Worm (Caenorhabditis elegans) whole organism, L4 larva: ENCODE data around the gene ZK637.4.

Experiments used
- D1046.2 ChIP-seq: fragments of 200-800 bp; sonication (Bioruptor generic); IDR thresholded peaks from 2 replicates; pipeline ENCODE4 v1.3.6; 2022; ENCODE audit warnings: missing genetic modification characterization, missing compliant biosample characterization
- F26F4.8 ChIP-seq: fragments of 200-800 bp; sonication (Bioruptor generic); conservative IDR thresholded peaks from 2 replicates; pipeline ENCODE4 v1.3.6; 2022; ENCODE audit warnings: missing genetic modification characterization, missing compliant biosample characterization
- F37D6.2 ChIP-seq: sonication (generic microtip); optimal IDR thresholded peaks from 2 replicates; lab custom pipeline; 2016; ENCODE audit warnings: mild to moderate bottlenecking, missing genetic modification characterization, missing compliant biosample characterization
- F44E2.7 ChIP-seq: fragments of 200-800 bp; sonication (Bioruptor generic); IDR thresholded peaks from 2 replicates; pipeline ENCODE4 v2.1.2; 2022; ENCODE audit warnings: missing genetic modification characterization, missing compliant biosample characterization
- Y48G9A.11 ChIP-seq: fragments of 200-800 bp; sonication (Bioruptor generic); IDR thresholded peaks from 2 replicates; pipeline ENCODE4 v1.3.6; 2022; ENCODE audit warnings: missing genetic modification reagents, missing genetic modification characterization, missing compliant biosample characterization
- Y5F2A.4 ChIP-seq: fragments of 200-800 bp; sonication (Bioruptor generic); optimal IDR thresholded peaks from 2 replicates; lab custom pipeline; 2018; ENCODE audit warnings: mild to moderate bottlenecking, missing genetic modification characterization, missing compliant biosample characterization
- Y75B8A.6 ChIP-seq: fragments of 200-800 bp; sonication (Bioruptor generic); IDR thresholded peaks from 2 replicates; pipeline ENCODE4 v1.3.6; 2022; ENCODE audit warnings: missing genetic modification reagents, missing genetic modification characterization, missing compliant biosample characterization
- ZK337.2 ChIP-seq: fragments of 200-800 bp; sonication (Bioruptor generic); IDR thresholded peaks from 2 replicates; pipeline ENCODE4 v1.3.6; 2022; ENCODE audit warnings: missing genetic modification reagents, missing genetic modification characterization, missing compliant biosample characterization
- ZK546.5 ChIP-seq, 2 experiments: sonication (generic microtip); optimal IDR thresholded peaks; 2 replicates each; lab custom pipeline; 2017; ENCODE audit warnings: missing biosample characterization in 2 of 2, missing genetic modification characterization in 2 of 2
- aha-1 ChIP-seq: fragments of 150-350 bp; peaks from one replicate; lab custom pipeline; 2014; ENCODE audit warnings: missing biosample characterization, missing genetic modification characterization
- aly-2 ChIP-seq: sonication (generic microtip); optimal IDR thresholded peaks from 2 replicates; lab custom pipeline; 2018; ENCODE audit warnings: missing biosample characterization, missing genetic modification characterization
- ama-1 ChIP-seq: fragments of 150-350 bp; optimal IDR thresholded peaks from 2 replicates; lab custom pipeline; 2014; ENCODE audit warnings: inconsistent platforms, mixed read lengths
- arid-1 ChIP-seq: fragments of 200-800 bp; sonication (Bioruptor generic); conservative IDR thresholded peaks from 2 replicates; pipeline ENCODE4 v1.3.6; 2022; ENCODE audit warnings: missing genetic modification reagents, missing genetic modification characterization, missing compliant biosample characterization
- attf-4 ChIP-seq: sonication (generic microtip); optimal IDR thresholded peaks from 3 replicates; lab custom pipeline; 2017; ENCODE audit warnings: missing biosample characterization, missing genetic modification characterization
- ceh-44 ChIP-seq: fragments of 200-800 bp; sonication (Bioruptor generic); IDR thresholded peaks from 2 replicates; pipeline ENCODE4 v1.3.6; 2022; ENCODE audit warnings: missing genetic modification reagents, missing genetic modification characterization, missing compliant biosample characterization
- ceh-62 ChIP-seq: sonication (generic microtip); optimal IDR thresholded peaks from 2 replicates; lab custom pipeline; 2017; ENCODE audit warnings: missing biosample characterization, missing genetic modification characterization
- ceh-82 ChIP-seq: sonication (generic microtip); optimal IDR thresholded peaks from 2 replicates; lab custom pipeline; 2017; ENCODE audit warnings: missing biosample characterization, missing genetic modification characterization
- ctbp-1 ChIP-seq: fragments of 200-800 bp; sonication (Bioruptor generic); IDR thresholded peaks from 2 replicates; pipeline ENCODE4 v1.3.6; 2022; ENCODE audit warnings: missing genetic modification reagents, missing genetic modification characterization, missing compliant biosample characterization
- daf-16 ChIP-seq, 3 experiments: sonication (generic microtip); optimal IDR thresholded peaks; 2 replicates each; lab custom pipeline; 2016 to 2017; ENCODE audit warnings: missing genetic modification characterization in 3 of 3, missing genetic modification reagents in 3 of 3, mild to moderate bottlenecking in 2 of 3, missing compliant biosample characterization in 2 of 3, missing biosample characterization in 1 of 3, moderate library complexity in 1 of 3
- daf-19 ChIP-seq: fragments of 200-800 bp; sonication (Bioruptor generic); conservative IDR thresholded peaks from 2 replicates; pipeline ENCODE4 v1.3.6; 2022; ENCODE audit warnings: missing genetic modification characterization, missing compliant biosample characterization
- dmd-8 ChIP-seq: fragments of 200-800 bp; sonication (Bioruptor generic); IDR thresholded peaks from 2 replicates; pipeline ENCODE4 v1.3.6; 2022; ENCODE audit warnings: missing genetic modification characterization, missing compliant biosample characterization
- duxl-1 ChIP-seq: sonication (generic microtip); optimal IDR thresholded peaks from 2 replicates; lab custom pipeline; 2016; ENCODE audit warnings: mild to moderate bottlenecking, missing genetic modification characterization, moderate library complexity, missing compliant biosample characterization; ENCODE audit not compliant: poor library complexity
- egl-43 ChIP-seq: fragments of 200-800 bp; sonication (Bioruptor generic); IDR thresholded peaks from 2 replicates; pipeline ENCODE4 v1.3.6; 2022; ENCODE audit warnings: missing genetic modification reagents, missing genetic modification characterization, missing compliant biosample characterization
- fkh-10 ChIP-seq: fragments of 150-350 bp; optimal IDR thresholded peaks from 2 replicates; lab custom pipeline; 2014; ENCODE audit warnings: missing biosample characterization, missing genetic modification reagents, missing genetic modification characterization
- fos-1 ChIP-seq: fragments of 150-350 bp; optimal IDR thresholded peaks from 2 replicates; lab custom pipeline; 2014; ENCODE audit warnings: missing biosample characterization, missing genetic modification characterization
- gei-8 ChIP-seq: fragments of 200-800 bp; sonication (Bioruptor generic); optimal IDR thresholded peaks from 2 replicates; lab custom pipeline; 2018; ENCODE audit warnings: mild to moderate bottlenecking, missing genetic modification characterization, missing compliant biosample characterization
- hlh-11 ChIP-seq: fragments of 200-800 bp; sonication (Bioruptor generic); optimal IDR thresholded peaks from 2 replicates; lab custom pipeline; 2018; ENCODE audit warnings: mild to moderate bottlenecking, missing genetic modification characterization, missing compliant biosample characterization
- lin-13 ChIP-seq: fragments of 150-350 bp; optimal IDR thresholded peaks from 2 replicates; lab custom pipeline; 2014; ENCODE audit warnings: missing biosample characterization, missing genetic modification reagents, missing genetic modification characterization
- lin-15B ChIP-seq: fragments of 150-350 bp; sonication (generic microtip); optimal IDR thresholded peaks from 3 replicates; lab custom pipeline; 2014; ENCODE audit warnings: missing biosample characterization, missing genetic modification characterization
- madf-9 ChIP-seq: fragments of 200-800 bp; sonication (Bioruptor generic); conservative IDR thresholded peaks from 2 replicates; pipeline ENCODE4 v1.3.6; 2022; ENCODE audit warnings: missing genetic modification reagents, missing genetic modification characterization, missing compliant biosample characterization
- mep-1 ChIP-seq: fragments of 150-350 bp; sonication (generic microtip); optimal IDR thresholded peaks from 3 replicates; lab custom pipeline; 2014; ENCODE audit warnings: missing biosample characterization, missing genetic modification characterization
- mxl-3 ChIP-seq: fragments of 200-800 bp; sonication (Bioruptor generic); optimal IDR thresholded peaks from 2 replicates; lab custom pipeline; 2018; ENCODE audit warnings: mild to moderate bottlenecking, missing genetic modification characterization, missing compliant biosample characterization
- nhr-102 ChIP-seq: sonication (generic microtip); optimal IDR thresholded peaks from 2 replicates; lab custom pipeline; 2016; ENCODE audit warnings: mild to moderate bottlenecking, missing genetic modification characterization, moderate library complexity, missing compliant biosample characterization
- nhr-11 ChIP-seq: fragments of 150-350 bp; optimal IDR thresholded peaks from 2 replicates; lab custom pipeline; 2014; ENCODE audit warnings: missing biosample characterization, missing genetic modification characterization
- nhr-237 ChIP-seq: sonication (generic microtip); optimal IDR thresholded peaks from 2 replicates; lab custom pipeline; 2017; ENCODE audit warnings: missing biosample characterization, missing genetic modification characterization
- nhr-28 ChIP-seq: fragments of 150-350 bp; optimal IDR thresholded peaks from 2 replicates; lab custom pipeline; 2014; ENCODE audit warnings: missing biosample characterization, missing genetic modification characterization
- nhr-6 ChIP-seq: fragments of 150-350 bp; optimal IDR thresholded peaks from 2 replicates; lab custom pipeline; 2014; ENCODE audit warnings: missing biosample characterization, missing genetic modification characterization
- nhr-77 ChIP-seq: fragments of 150-350 bp; optimal IDR thresholded peaks from 2 replicates; lab custom pipeline; 2014; ENCODE audit warnings: missing biosample characterization, missing genetic modification characterization
- php-3 ChIP-seq: fragments of 200-800 bp; sonication (Bioruptor generic); IDR thresholded peaks from 2 replicates; pipeline ENCODE4 v1.3.6; 2022; ENCODE audit warnings: missing genetic modification reagents, missing genetic modification characterization, missing compliant biosample characterization
- pqm-1 ChIP-seq: sonication (generic microtip); optimal IDR thresholded peaks from 2 replicates; lab custom pipeline; 2017; ENCODE audit warnings: missing biosample characterization, missing genetic modification characterization
- sdz-12 ChIP-seq: fragments of 200-800 bp; sonication (Bioruptor generic); optimal IDR thresholded peaks from 2 replicates; lab custom pipeline; 2018; ENCODE audit warnings: mild to moderate bottlenecking, missing genetic modification characterization, missing compliant biosample characterization
- snpc-1.2 ChIP-seq: fragments of 200-800 bp; sonication (Bioruptor generic); IDR thresholded peaks from 2 replicates; pipeline ENCODE4 v1.3.6; 2022; ENCODE audit warnings: missing genetic modification reagents, missing genetic modification characterization, missing compliant biosample characterization
- spr-1 ChIP-seq: sonication (generic microtip); optimal IDR thresholded peaks from 2 replicates; lab custom pipeline; 2016; ENCODE audit warnings: mild to moderate bottlenecking, missing genetic modification characterization, missing compliant biosample characterization
- tra-1 ChIP-seq: fragments of 200-800 bp; sonication (Bioruptor generic); IDR thresholded peaks from 2 replicates; pipeline ENCODE4 v1.3.6; 2022; ENCODE audit warnings: missing genetic modification reagents, missing genetic modification characterization, missing compliant biosample characterization
- unc-39 ChIP-seq: sonication (generic microtip); optimal IDR thresholded peaks from 2 replicates; lab custom pipeline; 2017; ENCODE audit warnings: missing biosample characterization, missing genetic modification characterization
- unc-62 ChIP-seq, 3 experiments: fragments of 150-350 bp in 1 of 3; sonication (generic microtip); optimal IDR thresholded peaks in 2 of 3; peaks in 1 of 3; 1 replicate in 1 of 3; 2 replicates in 2 of 3; lab custom pipeline; 2014 to 2017; ENCODE audit warnings: missing biosample characterization in 3 of 3, missing genetic modification characterization in 3 of 3, missing genetic modification reagents in 3 of 3, missing genotype in 1 of 3
- vab-7 ChIP-seq: fragments of 200-800 bp; sonication (Bioruptor generic); IDR thresholded peaks from 2 replicates; pipeline ENCODE4 v1.3.6; 2022; ENCODE audit warnings: missing genetic modification reagents, missing genetic modification characterization, missing compliant biosample characterization
- zfp-3 ChIP-seq: fragments of 200-800 bp; sonication (Bioruptor generic); conservative IDR thresholded peaks from 2 replicates; pipeline ENCODE4 v1.3.6; 2022; ENCODE audit warnings: missing genetic modification reagents, missing genetic modification characterization, missing compliant biosample characterization
- ztf-11 ChIP-seq: fragments of 150-350 bp; optimal IDR thresholded peaks from 2 replicates; lab custom pipeline; 2014; ENCODE audit warnings: missing biosample characterization, missing genetic modification characterization

ZK637.4 gene

ce11 chrIII:8934378-8934777 is 40.8 kb downstream of the ZK637.4 start:
- no peak for TF ChIP-seq php-3 (GFP tag; lab: Robert Waterston, UW)
- no peak for TF ChIP-seq ZK337.2
- TF ChIP-seq ceh-82 (tag; lab: Kevin White, UChicago): no peak
- no peak for TF ChIP-seq ctbp-1 (GFP tag; lab: Robert Waterston, UW)
- TF ChIP-seq lin-15B (tag; lab: Kevin White, UChicago): no peak
- TF ChIP-seq arid-1 (GFP tag; lab: Robert Waterston, UW): no peak
- no peak for TF ChIP-seq lin-13 (GFP tag; lab: Kevin White, UChicago)
- TF ChIP-seq ama-1 (lab: Kevin White, UChicago): no peak
- TF ChIP-seq gei-8 (GFP tag; lab: Kevin White, UChicago): no peak
- no peak for TF ChIP-seq Y48G9A.11 (GFP tag; lab: Robert Waterston, UW)
- no peak for TF ChIP-seq nhr-77 (tag; lab: Kevin White, UChicago)

- TF ChIP-seq pqm-1 (tag; lab: Kevin White, UChicago) (no peak), egl-43 (GFP tag; lab: Robert Waterston, UW) (no peak; the same call in 1 of the 2 replicates), attf-4 (tag; lab: Kevin White, UChicago) (no peak), F26F4.8 (GFP tag; lab: Robert Waterston, UW) (peak; percentile 71; the same call in 1 of the 2 replicates), F37D6.2 (peak; percentile 50), hlh-11 (tag; lab: Kevin White, UChicago) (peak; percentile 81), mep-1 (peak; percentile 76), Y5F2A.4 (GFP tag; lab: Kevin White, UChicago) (peak; percentile 77), ZK546.5 (tag; optimal IDR thresholded peaks at IDR 0.05; lab: Kevin White, UChicago) (no peak), mxl-3 (GFP tag; lab: Kevin White, UChicago) (peak; percentile 75), unc-62 (GFP tag; optimal IDR thresholded peaks at IDR 0.05 in 1 of 2; lab: Kevin White, UChicago) (peak in 1 of 2 experiments; percentile 99), unc-62 (tag; optimal IDR thresholded peaks at IDR 0.05; lab: Kevin White, UChicago) (no peak), nhr-6 (tag; lab: Kevin White, UChicago) (no peak), vab-7 (GFP tag; lab: Robert Waterston, UW) (peak; percentile 88), fos-1 (tag; lab: Kevin White, UChicago) (no peak), nhr-28 (peak; percentile 47), nhr-11 (tag; lab: Kevin White, UChicago) (peak; percentile 10), aly-2 (tag; lab: Kevin White, UChicago) (no peak), daf-16 (GFP tag; optimal IDR thresholded peaks at IDR 0.05; lab: Kevin White, UChicago) (peak; percentile 78 to 89), daf-16 (tag; optimal IDR thresholded peaks at IDR 0.05; lab: Kevin White, UChicago) (no peak), daf-19 (peak; percentile 78), tra-1 (GFP tag; lab: Robert Waterston, UW) (peak; percentile 71), nhr-102 (no peak), dmd-8 (GFP tag; lab: Robert Waterston, UW) (peak; percentile 78; the same call in 1 of the 2 replicates), zfp-3 (GFP tag; lab: Robert Waterston, UW) (peak; percentile 81), fkh-10 (GFP tag; lab: Kevin White, UChicago) (no peak), madf-9 (peak; percentile 65; the same call in 1 of the 2 replicates), ceh-44 (peak; percentile 74; the same call in 1 of the 2 replicates), spr-1 (tag; lab: Kevin White, UChicago) (peak; percentile 73), sdz-12 (GFP tag; lab: Kevin White, UChicago) (peak; percentile 44), F44E2.7 (GFP tag; lab: Robert Waterston, UW) (no peak), Y75B8A.6 (peak; percentile 88; the same call in 1 of the 2 replicates), snpc-1.2 (GFP tag; lab: Robert Waterston, UW) (no peak), unc-39 (tag; lab: Kevin White, UChicago) (no peak), ceh-62 (tag; lab: Kevin White, UChicago) (no peak), gei-8 (GFP tag; lab: Kevin White, UChicago) (peak; percentile 62), nhr-77 (tag; lab: Kevin White, UChicago) (peak; percentile 58), aha-1 (tag; lab: Kevin White, UChicago) (peak; percentile 88), ztf-11 (no peak), duxl-1 (peak; percentile 72), nhr-237 (no peak), D1046.2 (GFP tag; lab: Robert Waterston, UW) (peak; percentile 63; the same call in 1 of the 2 replicates)
These were observed 44.0 kb downstream of the ZK637.4 start for ce11 chrIII:8937571-8937970.
